Comparison of ENCODE assay signal across 2 worm cellular contexts in genomic region chrV:13687504-13687903, ce11.
TF ChIP-seq lines count a peak whose summit lies in the region.

No protein-coding gene starts in this region.

TF ChIP-seq in whole organism, L4 larva, 104 proteins besides CTCF, POLR2A, EP300 and RAD21:
- TF ChIP-seq unc-62 (GFP tag; optimal IDR thresholded peaks at IDR 0.05 in 1 of 2; lab: Kevin White, UChicago) = peak in 1 of 2 experiments; percentile 92
- no peak for TF ChIP-seq unc-62 (tag; optimal IDR thresholded peaks at IDR 0.05; lab: Kevin White, UChicago)
- peak; percentile 69 for TF ChIP-seq aha-1 (tag; lab: Kevin White, UChicago)
- TF ChIP-seq fos-1 (tag; optimal IDR thresholded peaks at IDR 0.05; lab: Kevin White, UChicago) = no peak
TF ChIP-seq in whole organism, L4 larva: peak in this region for 2.

TF ChIP-seq in whole organism, late embryonic, 69 proteins besides CTCF, POLR2A, EP300 and RAD21:
- TF ChIP-seq unc-55 (GFP tag; optimal IDR thresholded peaks at IDR 0.05; lab: Kevin White, UChicago) (no peak), ceh-31 (tag; optimal IDR thresholded peaks at IDR 0.05; lab: Kevin White, UChicago) (peak; percentile 13)
